Worm (Caenorhabditis elegans) whole organism, L1 larva: Measurements from ENCODE around the gene frh-1.

Source experiments
- C34B4.2 ChIP-seq: sonication (generic microtip); optimal IDR thresholded peaks from 2 replicates; lab custom pipeline; 2017; ENCODE audit warnings: mild to moderate bottlenecking, missing genetic modification characterization, missing compliant biosample characterization
- F16B12.6 ChIP-seq: fragments of 150-350 bp; optimal IDR thresholded peaks from 2 replicates; lab custom pipeline; 2014; ENCODE audit warnings: missing biosample characterization, missing genetic modification characterization
- aly-2 ChIP-seq: fragments of 150-350 bp; optimal IDR thresholded peaks from 2 replicates; lab custom pipeline; 2014; ENCODE audit warnings: missing biosample characterization, missing genetic modification characterization
- ama-1 ChIP-seq: fragments of 150-350 bp; optimal IDR thresholded peaks from 2 replicates; lab custom pipeline; 2014
- dpl-1 ChIP-seq, 3 experiments: fragments of 150-350 bp in 2 of 3; sonication (generic microtip) in 1 of 3; optimal IDR thresholded peaks; 2 replicates each; lab custom pipeline; 2014 to 2017; ENCODE audit warnings: missing biosample characterization in 3 of 3, missing genetic modification characterization in 3 of 3, missing genetic modification reagents in 3 of 3
- egl-13 ChIP-seq: sonication (generic microtip); optimal IDR thresholded peaks from 2 replicates; lab custom pipeline; 2016; ENCODE audit warnings: missing genotype, missing genetic modification reagents, missing genetic modification characterization, missing compliant biosample characterization
- egl-27 ChIP-seq, 2 experiments: fragments of 150-350 bp in 1 of 2; sonication (generic microtip); optimal IDR thresholded peaks; 3 replicates each; lab custom pipeline; 2017 to 2018; ENCODE audit warnings: missing biosample characterization in 2 of 2, missing genetic modification characterization in 2 of 2, missing genetic modification reagents in 2 of 2
- elt-2 ChIP-seq: sonication (generic microtip); optimal IDR thresholded peaks from 2 replicates; lab custom pipeline; 2016; ENCODE audit warnings: missing genetic modification characterization, mild to moderate bottlenecking, inconsistent platforms, missing compliant biosample characterization, missing genetic modification reagents
- elt-3 ChIP-seq, 6 experiments: fragments of 150-350 bp in 1 of 6; sonication (generic microtip); optimal IDR thresholded peaks; 2 replicates each; lab custom pipeline; 2017 to 2018; ENCODE audit warnings: missing biosample characterization in 6 of 6, missing genetic modification characterization in 6 of 6, inconsistent platforms in 1 of 6
- fkh-10 ChIP-seq: sonication (generic microtip); optimal IDR thresholded peaks from 2 replicates; lab custom pipeline; 2017; ENCODE audit warnings: missing biosample characterization, missing genetic modification reagents, missing genetic modification characterization
- fkh-4 ChIP-seq: sonication (generic microtip); optimal IDR thresholded peaks from 2 replicates; lab custom pipeline; 2016; ENCODE audit warnings: missing compliant biosample characterization, missing genetic modification characterization, borderline replicate concordance
- grh-1 ChIP-seq: fragments of 200-800 bp; sonication (Bioruptor generic); IDR thresholded peaks from 2 replicates; pipeline ENCODE4 v1.3.6; 2022; ENCODE audit warnings: missing genetic modification reagents, missing genetic modification characterization, missing compliant biosample characterization
- hlh-17 ChIP-seq: fragments of 200-800 bp; sonication (Bioruptor generic); optimal IDR thresholded peaks from 2 replicates; lab custom pipeline; 2018; ENCODE audit warnings: missing genetic modification characterization, mild to moderate bottlenecking, missing compliant biosample characterization, moderate library complexity, borderline replicate concordance
- hpl-2 ChIP-seq: fragments of 150-350 bp; optimal IDR thresholded peaks from 2 replicates; lab custom pipeline; 2014; ENCODE audit warnings: missing biosample characterization, missing genetic modification reagents, missing genetic modification characterization
- isw-1 ChIP-seq: fragments of 200-800 bp; sonication (Bioruptor generic); IDR thresholded peaks from 2 replicates; pipeline ENCODE4 v1.3.6; 2022; ENCODE audit warnings: missing genetic modification characterization, missing compliant biosample characterization
- jun-1 ChIP-seq: fragments of 150-350 bp; optimal IDR thresholded peaks from 2 replicates; lab custom pipeline; 2014; ENCODE audit warnings: missing biosample characterization, missing genetic modification reagents, missing genetic modification characterization
- lin-13 ChIP-seq: fragments of 150-350 bp; optimal IDR thresholded peaks from 2 replicates; lab custom pipeline; 2014; ENCODE audit warnings: missing biosample characterization, missing genetic modification reagents, missing genetic modification characterization
- lin-15B ChIP-seq: fragments of 150-350 bp; sonication (generic microtip); optimal IDR thresholded peaks from 3 replicates; lab custom pipeline; 2014; ENCODE audit warnings: missing biosample characterization, missing genetic modification characterization
- lin-35 ChIP-seq, 2 experiments: fragments of 150-350 bp; optimal IDR thresholded peaks; 2 replicates each; lab custom pipeline; 2014; ENCODE audit warnings: missing biosample characterization in 2 of 2, missing genetic modification characterization in 2 of 2, missing genetic modification reagents in 2 of 2
- lin-39 ChIP-seq: fragments of 150-350 bp; optimal IDR thresholded peaks from 2 replicates; lab custom pipeline; 2014; ENCODE audit warnings: missing biosample characterization, missing genetic modification reagents, missing genetic modification characterization
- lsy-2 ChIP-seq, 2 experiments: fragments of 150-350 bp; optimal IDR thresholded peaks; 2 replicates each; lab custom pipeline; 2014; ENCODE audit warnings: missing biosample characterization in 2 of 2, missing genetic modification characterization in 2 of 2
- mab-9 ChIP-seq: fragments of 200-800 bp; sonication (Bioruptor generic); IDR thresholded peaks from 2 replicates; pipeline ENCODE4 v1.3.6; 2022; ENCODE audit warnings: missing genetic modification reagents, missing genetic modification characterization, missing compliant biosample characterization
- mep-1 ChIP-seq: fragments of 150-350 bp; optimal IDR thresholded peaks from 2 replicates; lab custom pipeline; 2014; ENCODE audit warnings: missing biosample characterization, missing genetic modification characterization
- nhr-11 ChIP-seq: fragments of 150-350 bp; optimal IDR thresholded peaks from 2 replicates; lab custom pipeline; 2014; ENCODE audit warnings: missing biosample characterization, missing genetic modification characterization
- nhr-12 ChIP-seq: sonication (generic microtip); optimal IDR thresholded peaks from 2 replicates; lab custom pipeline; 2017; ENCODE audit warnings: missing biosample characterization, missing genetic modification characterization
- nhr-19 ChIP-seq: fragments of 200-800 bp; sonication (Bioruptor generic); conservative IDR thresholded peaks from 2 replicates; pipeline ENCODE4 v1.3.6; 2022; ENCODE audit warnings: missing genetic modification characterization, missing compliant biosample characterization
- nhr-20 ChIP-seq: sonication (generic microtip); optimal IDR thresholded peaks from 2 replicates; lab custom pipeline; 2016; ENCODE audit warnings: mild to moderate bottlenecking, missing genetic modification characterization, missing compliant biosample characterization
- nhr-28 ChIP-seq: fragments of 150-350 bp; optimal IDR thresholded peaks from 2 replicates; lab custom pipeline; 2014; ENCODE audit warnings: missing biosample characterization, missing genetic modification characterization
- nhr-71 ChIP-seq: sonication (generic microtip); optimal IDR thresholded peaks from 2 replicates; lab custom pipeline; 2016; ENCODE audit warnings: mild to moderate bottlenecking, missing genetic modification characterization, moderate library complexity, missing compliant biosample characterization
- nhr-84 ChIP-seq: sonication (generic microtip); optimal IDR thresholded peaks from 2 replicates; lab custom pipeline; 2017; ENCODE audit warnings: missing biosample characterization, missing genetic modification characterization
- pqm-1 ChIP-seq: sonication (generic microtip); optimal IDR thresholded peaks from 3 replicates; lab custom pipeline; 2017; ENCODE audit warnings: missing biosample characterization, missing genetic modification characterization
- rnt-1 ChIP-seq: sonication (generic microtip); optimal IDR thresholded peaks from 2 replicates; lab custom pipeline; 2016; ENCODE audit warnings: mild to moderate bottlenecking, missing genetic modification characterization, moderate library complexity, missing compliant biosample characterization
- skn-1 ChIP-seq: fragments of 150-350 bp; optimal IDR thresholded peaks from 2 replicates; lab custom pipeline; 2014; ENCODE audit warnings: missing biosample characterization, missing genetic modification characterization
- snu-23 ChIP-seq: sonication (generic microtip); optimal IDR thresholded peaks from 2 replicates; lab custom pipeline; 2016; ENCODE audit warnings: missing genetic modification characterization, missing compliant biosample characterization
- sox-4 ChIP-seq: sonication (generic microtip); optimal IDR thresholded peaks from 2 replicates; lab custom pipeline; 2016; ENCODE audit warnings: missing genetic modification characterization, missing compliant biosample characterization
- sup-37 ChIP-seq: fragments of 200-800 bp; sonication (Bioruptor generic); optimal IDR thresholded peaks from 2 replicates; lab custom pipeline; 2018; ENCODE audit warnings: mild to moderate bottlenecking, missing genetic modification characterization, missing compliant biosample characterization
- swsn-7 ChIP-seq: sonication (generic microtip); optimal IDR thresholded peaks from 2 replicates; lab custom pipeline; 2016; ENCODE audit warnings: missing genetic modification characterization, missing compliant biosample characterization
- unc-62 ChIP-seq: fragments of 150-350 bp; optimal IDR thresholded peaks from 2 replicates; lab custom pipeline; 2014; ENCODE audit warnings: missing biosample characterization, missing genetic modification reagents, missing genetic modification characterization
- vab-15 ChIP-seq: sonication (generic microtip); optimal IDR thresholded peaks from 2 replicates; lab custom pipeline; 2017; ENCODE audit warnings: missing genotype, mild to moderate bottlenecking, missing genetic modification characterization, missing compliant biosample characterization
- ztf-4 ChIP-seq: fragments of 150-350 bp; optimal IDR thresholded peaks from 2 replicates; lab custom pipeline; 2014; ENCODE audit warnings: missing biosample characterization, missing genetic modification characterization

Gene frh-1

DNA sequence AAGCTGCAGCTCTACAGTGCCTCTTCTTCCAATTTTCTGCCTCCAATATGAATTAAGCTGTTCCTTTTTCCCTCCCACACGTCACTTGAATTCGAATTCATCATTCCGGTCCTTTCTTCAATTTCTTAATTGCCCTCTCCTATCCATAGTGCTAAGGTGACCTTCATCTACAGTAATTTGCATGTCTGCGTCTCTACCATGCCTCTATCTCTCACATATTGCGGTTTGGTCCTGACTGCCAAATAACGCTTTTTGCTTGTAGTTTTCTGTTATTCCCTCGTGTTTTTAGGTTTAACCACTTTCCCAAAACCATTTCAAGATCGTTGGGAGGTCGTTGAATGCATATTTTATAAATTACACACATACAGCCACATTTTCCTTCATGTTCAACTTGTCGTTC lies 36.5 kb upstream of the frh-1 start (continued):
- 0 out of 2 replicates have a peak, but pooled peaks have one; percentile 5 for TF ChIP-seq nhr-19 (GFP tag; lab: Robert Waterston, UW)
- peak; percentile 51 for TF ChIP-seq mep-1 (tag; lab: Kevin White, UChicago)
- no peak for TF ChIP-seq pqm-1
- TF ChIP-seq egl-13 (tag; lab: Kevin White, UChicago): no peak
- TF ChIP-seq nhr-20 (tag; lab: Kevin White, UChicago): no peak
- TF ChIP-seq jun-1 (tag; lab: Kevin White, UChicago): no peak
- peak; percentile 8 for TF ChIP-seq nhr-71 (tag; lab: Kevin White, UChicago)
- no peak for TF ChIP-seq lin-39 (tag; lab: Kevin White, UChicago)
- TF ChIP-seq sox-4 (tag; lab: Kevin White, UChicago): no peak
- no peak for TF ChIP-seq sup-37 (GFP tag; lab: Kevin White, UChicago)
- no peak for TF ChIP-seq ama-1 (lab: Kevin White, UChicago)
- TF ChIP-seq hlh-17 (GFP tag; lab: Kevin White, UChicago): no peak
- no peak for TF ChIP-seq hpl-2 (GFP tag; lab: Kevin White, UChicago)
- no peak for TF ChIP-seq aly-2 (tag; lab: Kevin White, UChicago)
- no peak for TF ChIP-seq skn-1 (tag; lab: Kevin White, UChicago)
- TF ChIP-seq elt-3 (tag; optimal IDR thresholded peaks at IDR 0.05; lab: Kevin White, UChicago): peak in 1 of 6 experiments; percentile 31
- no peak for TF ChIP-seq C34B4.2 (tag; lab: Kevin White, UChicago)
- no peak for TF ChIP-seq dpl-1 (GFP tag; optimal IDR thresholded peaks at IDR 0.05; lab: Kevin White, UChicago)
- TF ChIP-seq F16B12.6 (tag; lab: Kevin White, UChicago): no peak
- peak; percentile 19 for TF ChIP-seq vab-15 (tag; lab: Kevin White, UChicago)
- TF ChIP-seq grh-1 (GFP tag; lab: Robert Waterston, UW): peak; percentile 55; the same call in 1 of the 2 replicates
- TF ChIP-seq nhr-12 (tag; lab: Kevin White, UChicago): no peak
- TF ChIP-seq lin-13: no peak
- no peak for TF ChIP-seq egl-27 (tag; optimal IDR thresholded peaks at IDR 0.05; lab: Kevin White, UChicago)
- no peak for TF ChIP-seq nhr-28 (tag; lab: Kevin White, UChicago)
- TF ChIP-seq lsy-2 (tag; optimal IDR thresholded peaks at IDR 0.05; lab: Kevin White, UChicago): peak; percentile 4 to 31
- no peak for TF ChIP-seq unc-62 (GFP tag; lab: Kevin White, UChicago)
- TF ChIP-seq ztf-4 (tag; lab: Kevin White, UChicago): no peak
- no peak for TF ChIP-seq nhr-11 (tag; lab: Kevin White, UChicago)
- peak in 1 of 2 experiments; percentile 19 for TF ChIP-seq lin-35 (GFP tag; optimal IDR thresholded peaks at IDR 0.05; lab: Kevin White, UChicago)
- TF ChIP-seq isw-1 (GFP tag; lab: Robert Waterston, UW): no peak
- TF ChIP-seq elt-2 (tag; lab: Kevin White, UChicago): no peak
- peak; percentile 32 for TF ChIP-seq snu-23 (GFP tag; lab: Kevin White, UChicago)
- TF ChIP-seq nhr-84: no peak
- peak; percentile 21 for TF ChIP-seq rnt-1 (tag; lab: Kevin White, UChicago)

DNA sequence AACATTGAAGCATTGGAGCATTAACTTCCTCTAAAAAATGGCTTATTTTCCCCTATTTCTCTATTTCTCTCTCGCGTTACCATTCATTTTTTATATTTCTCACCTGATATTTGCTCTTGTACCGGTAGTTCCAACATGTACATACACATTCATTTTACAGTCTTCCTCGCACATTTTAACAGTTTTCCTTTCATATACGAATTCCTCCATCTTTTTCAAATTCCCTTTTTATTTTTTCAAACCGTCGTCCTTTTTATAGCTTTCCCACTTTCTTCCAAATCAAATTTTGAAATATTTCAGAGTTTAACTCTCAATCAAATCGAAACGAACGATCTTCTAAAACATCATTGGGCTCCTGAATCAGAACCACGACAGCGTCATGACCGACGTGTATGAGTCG lies 33.0 kb upstream of the frh-1 start, which contains the start of gene rfip-1:
rfip-1 (plus strand) TSS at position 301 of the 400 bp plus-strand sequence.
- TF ChIP-seq egl-13 (tag; lab: Kevin White, UChicago): no peak
- TF ChIP-seq pqm-1: no peak
- no peak for TF ChIP-seq fkh-4
- TF ChIP-seq swsn-7 (tag; lab: Kevin White, UChicago): no peak
- no peak for TF ChIP-seq nhr-71 (tag; lab: Kevin White, UChicago)
- TF ChIP-seq lin-15B: no peak
- no peak for TF ChIP-seq nhr-84
- TF ChIP-seq mab-9 (GFP tag; lab: Robert Waterston, UW): no peak
- no peak for TF ChIP-seq fkh-10 (GFP tag; lab: Kevin White, UChicago)
